Fruit fly (Drosophila melanogaster) whole organism, pupa: ENCODE results near the gene RhoGAP18B.

ENCODE experiments used
- CG10348 ChIP-seq: fragments of 200-800 bp; sonication (Bioruptor generic); IDR thresholded peaks from 2 replicates; pipeline ENCODE4 v1.3.6; 2022; ENCODE audit warnings: missing biosample characterization, missing genetic modification characterization
- CG12605 ChIP-seq: fragments of 200-800 bp; sonication (Bioruptor generic); IDR thresholded peaks from 2 replicates; pipeline ENCODE4 v1.3.6; 2022; ENCODE audit warnings: missing biosample characterization, missing genetic modification characterization
- CG13204 ChIP-seq: fragments of 200-800 bp; sonication (Bioruptor generic); optimal IDR thresholded peaks from 2 replicates; lab custom pipeline; 2018; ENCODE audit warnings: missing biosample characterization, mild to moderate bottlenecking, missing genetic modification characterization, moderate library complexity
- CG14655 ChIP-seq: fragments of 200-800 bp; sonication (Bioruptor generic); optimal IDR thresholded peaks from 3 replicates; lab custom pipeline; 2017; ENCODE audit warnings: mild to moderate bottlenecking, missing biosample characterization, missing genetic modification reagents, missing genetic modification characterization
- CG15710 ChIP-seq: fragments of 200-800 bp; sonication (Bioruptor generic); optimal IDR thresholded peaks from 2 replicates; lab custom pipeline; 2018; ENCODE audit warnings: missing biosample characterization, mild to moderate bottlenecking, missing genetic modification characterization, moderate library complexity
- CG17806 ChIP-seq: fragments of 200-800 bp; sonication (Bioruptor generic); optimal IDR thresholded peaks from 2 replicates; lab custom pipeline; 2018; ENCODE audit warnings: missing biosample characterization, mild to moderate bottlenecking, missing genetic modification characterization, moderate library complexity
- CG32121 ChIP-seq: fragments of 200-800 bp; sonication (Bioruptor generic); IDR thresholded peaks from 2 replicates; pipeline ENCODE4 v1.3.6; 2022; ENCODE audit warnings: missing biosample characterization, missing genetic modification characterization
- CG34367 ChIP-seq: fragments of 200-800 bp; sonication (Bioruptor generic); optimal IDR thresholded peaks from 2 replicates; lab custom pipeline; 2018; ENCODE audit warnings: missing biosample characterization, mild to moderate bottlenecking, missing genetic modification characterization
- CG4496 ChIP-seq: fragments of 200-800 bp; sonication (Bioruptor generic); IDR thresholded peaks from 3 replicates; pipeline ENCODE4 v1.3.6; 2022; ENCODE audit warnings: missing biosample characterization, missing genetic modification characterization
- CG8159 ChIP-seq: fragments of 200-800 bp; sonication (Bioruptor generic); optimal IDR thresholded peaks from 3 replicates; lab custom pipeline; 2018; ENCODE audit warnings: missing biosample characterization, mild to moderate bottlenecking, missing genetic modification characterization, moderate library complexity
- CG8301 ChIP-seq: fragments of 200-800 bp; sonication (Bioruptor generic); optimal IDR thresholded peaks from 2 replicates; lab custom pipeline; 2018; ENCODE audit warnings: missing biosample characterization, mild to moderate bottlenecking, missing genetic modification characterization
- CG9948 ChIP-seq: fragments of 200-800 bp; sonication (Bioruptor generic); optimal IDR thresholded peaks from 2 replicates; lab custom pipeline; 2018; ENCODE audit warnings: missing biosample characterization, mild to moderate bottlenecking, missing genetic modification characterization, moderate library complexity
- D1 ChIP-seq: fragments of 200-800 bp; sonication (Bioruptor generic); optimal IDR thresholded peaks from 2 replicates; lab custom pipeline; 2018; ENCODE audit warnings: missing biosample characterization, mild to moderate bottlenecking, missing genetic modification characterization, moderate library complexity
- EcR ChIP-seq: fragments of 200-800 bp; sonication (Bioruptor generic); optimal IDR thresholded peaks from 3 replicates; lab custom pipeline; 2019; ENCODE audit warnings: missing biosample characterization, missing genetic modification characterization, mild to moderate bottlenecking, moderate library complexity, missing genetic modification reagents
- Ets98B ChIP-seq: fragments of 200-800 bp; sonication (Bioruptor generic); IDR thresholded peaks from 2 replicates; pipeline ENCODE4 v1.3.6; 2022; ENCODE audit warnings: missing biosample characterization, missing genetic modification characterization
- Pif1A ChIP-seq: fragments of 200-800 bp; sonication (Bioruptor generic); optimal IDR thresholded peaks from 3 replicates; lab custom pipeline; 2016; ENCODE audit warnings: missing biosample characterization, missing genetic modification characterization
- Pif1B ChIP-seq: fragments of 200-800 bp; sonication (Bioruptor generic); optimal IDR thresholded peaks from 3 replicates; lab custom pipeline; 2016; ENCODE audit warnings: missing biosample characterization, missing genetic modification characterization
- Snoo ChIP-seq: fragments of 200-800 bp; sonication (Bioruptor generic); optimal IDR thresholded peaks from 3 replicates; lab custom pipeline; 2017; ENCODE audit warnings: missing biosample characterization, mild to moderate bottlenecking, missing genetic modification characterization, inconsistent platforms
- fd96Ca ChIP-seq: fragments of 200-800 bp; sonication (Bioruptor generic); IDR thresholded peaks from 3 replicates; pipeline ENCODE4 v1.3.6; 2022; ENCODE audit warnings: missing biosample characterization, missing genetic modification characterization
- gl ChIP-seq: fragments of 200-800 bp; sonication (Bioruptor generic); optimal IDR thresholded peaks from 2 replicates; lab custom pipeline; 2018; ENCODE audit warnings: missing biosample characterization, mild to moderate bottlenecking, missing genetic modification characterization
- rn ChIP-seq: fragments of 200-800 bp; sonication (Bioruptor generic); IDR thresholded peaks from 2 replicates; pipeline ENCODE4 v1.3.6; 2022; ENCODE audit warnings: missing biosample characterization, missing genetic modification characterization

RhoGAP18B gene

dm6 chrX:19183121-19183520, 16.2 kb upstream of the RhoGAP18B start, which contains the start of gene CG33253:
Gene CG33253 (plus strand): TSS chrX:19183421.
- no peak for TF ChIP-seq Snoo (tag; lab: Kevin White, UChicago)
- no peak for TF ChIP-seq CG34367 (tag; lab: Kevin White, UChicago)
- no peak for TF ChIP-seq CG10348 (GFP tag; lab: Robert Waterston, UW)
- no peak for TF ChIP-seq rn (GFP tag; lab: Robert Waterston, UW)
- TF ChIP-seq fd96Ca (GFP tag; lab: Robert Waterston, UW) = no peak
- TF ChIP-seq CG9948 (tag; lab: Kevin White, UChicago) = no peak
- no peak for TF ChIP-seq CG32121 (GFP tag; lab: Robert Waterston, UW)
- no peak for TF ChIP-seq CG15710
- TF ChIP-seq CG12605 (GFP tag; lab: Robert Waterston, UW) = no peak
- no peak for TF ChIP-seq Pif1A
- no peak for TF ChIP-seq D1 (tag; lab: Kevin White, UChicago)
- TF ChIP-seq CG8301 (tag; lab: Kevin White, UChicago) = no peak
- no peak for TF ChIP-seq CG8159 (tag; lab: Kevin White, UChicago)
- no peak for TF ChIP-seq Ets98B (GFP tag; lab: Robert Waterston, UW)
- no peak for TF ChIP-seq gl (tag; lab: Kevin White, UChicago)
- TF ChIP-seq CG13204 (GFP tag; lab: Kevin White, UChicago) = no peak
- TF ChIP-seq Pif1B (GFP tag; lab: Kevin White, UChicago) = no peak

DNA sequence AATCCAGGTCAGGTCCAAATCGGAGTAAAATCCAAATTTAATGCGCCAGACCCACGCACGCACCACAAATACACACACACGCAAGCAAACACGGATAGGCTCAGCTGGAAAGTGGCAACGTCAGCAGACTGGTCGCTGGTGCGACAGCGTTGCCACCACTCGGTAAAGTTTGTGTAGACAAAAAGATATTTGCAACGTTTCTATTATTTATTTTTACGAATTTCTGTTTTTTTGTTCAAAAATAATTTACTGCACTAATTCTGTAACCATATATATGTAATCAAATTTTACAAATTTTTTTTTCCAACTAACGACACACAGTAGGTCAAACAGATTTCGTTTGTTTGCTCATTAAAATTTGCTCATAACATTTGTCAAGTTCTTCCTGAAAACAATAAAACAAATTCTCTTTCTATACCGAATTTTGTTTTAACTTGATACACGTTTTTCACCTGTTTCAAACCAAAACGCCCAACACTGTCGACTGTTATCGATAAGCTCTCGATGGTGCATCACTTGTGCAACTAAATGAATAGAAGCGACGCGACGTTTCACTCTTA, 12.9 kb upstream of the RhoGAP18B start, which contains the start of the genes CG7556 and CG7453:
Gene CG7556 (minus strand): TSS at position 135 of the 560 bp plus-strand sequence.
Gene CG7453 (plus strand): TSS at position 478 of the 560 bp plus-strand sequence.
- no peak for TF ChIP-seq rn (GFP tag; lab: Robert Waterston, UW)
- TF ChIP-seq CG12605 (GFP tag; lab: Robert Waterston, UW) = no peak
- TF ChIP-seq Ets98B (GFP tag; lab: Robert Waterston, UW) = 0 out of 2 replicates have a peak, but pooled peaks have one; percentile 28
- TF ChIP-seq CG8159 (tag; lab: Kevin White, UChicago) = peak; percentile 74
- TF ChIP-seq CG14655 = peak; percentile 69
- TF ChIP-seq CG17806 = peak; percentile 59
- no peak for TF ChIP-seq gl (tag; lab: Kevin White, UChicago)
- TF ChIP-seq CG9948 (tag; lab: Kevin White, UChicago) = peak; percentile 59
- no peak for TF ChIP-seq Pif1B (GFP tag; lab: Kevin White, UChicago)
- peak; percentile 67 for TF ChIP-seq CG15710
- TF ChIP-seq CG10348 (GFP tag; lab: Robert Waterston, UW) = no peak
- TF ChIP-seq Pif1A = no peak
- peak; percentile 64 for TF ChIP-seq CG34367 (tag; lab: Kevin White, UChicago)
- TF ChIP-seq EcR = no peak
- peak; percentile 51 for TF ChIP-seq Snoo (tag; lab: Kevin White, UChicago)
- peak; percentile 37; the same call in 1 of the 2 replicates for TF ChIP-seq CG32121 (GFP tag; lab: Robert Waterston, UW)
- no peak for TF ChIP-seq CG13204 (GFP tag; lab: Kevin White, UChicago)
- no peak for TF ChIP-seq D1 (tag; lab: Kevin White, UChicago)
- TF ChIP-seq fd96Ca (GFP tag; lab: Robert Waterston, UW) = 0 out of 3 replicates have a peak, but pooled peaks have one; percentile 45
- TF ChIP-seq CG8301 (tag; lab: Kevin White, UChicago) = peak; percentile 48
- TF ChIP-seq CG4496 (GFP tag; lab: Robert Waterston, UW) = peak; percentile 40; the same call in 1 of the 3 replicates

- TF ChIP-seq CG32121 (GFP tag; lab: Robert Waterston, UW) (no peak), CG4496 (GFP tag; lab: Robert Waterston, UW) (peak; percentile 34; the same call in 1 of the 3 replicates), EcR (peak; percentile 95)
- TF ChIP-seq, all 21 proteins: peak for 2
Observed at dm6 chrX:19174850-19175571, 8.1 kb upstream of the RhoGAP18B start, which contains the start of gene CG33939. Gene CG33939 (minus strand): TSS chrX:19174900.

DNA sequence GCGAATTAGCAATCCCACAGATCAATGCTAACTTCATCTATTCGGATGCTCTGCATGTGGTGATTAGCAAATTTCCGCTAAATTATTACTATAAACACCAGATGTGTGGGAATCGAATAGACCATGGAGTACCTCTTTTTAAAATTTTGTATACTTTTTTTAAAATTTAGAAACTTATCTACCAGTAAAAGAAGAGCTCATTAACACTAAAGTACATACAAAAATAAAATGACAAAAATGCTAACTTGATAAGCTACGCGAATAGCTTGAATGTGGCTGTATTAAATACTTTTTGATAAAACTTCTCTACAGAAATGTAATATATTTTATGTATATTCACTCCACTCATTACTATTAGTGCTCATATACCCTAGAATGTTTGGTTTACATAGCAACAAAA, 7.2 kb upstream of the RhoGAP18B start:
- TF ChIP-seq CG15710 (no peak), rn (GFP tag; lab: Robert Waterston, UW) (no peak), CG4496 (GFP tag; lab: Robert Waterston, UW) (no peak), CG8159 (tag; lab: Kevin White, UChicago) (no peak)

DNA sequence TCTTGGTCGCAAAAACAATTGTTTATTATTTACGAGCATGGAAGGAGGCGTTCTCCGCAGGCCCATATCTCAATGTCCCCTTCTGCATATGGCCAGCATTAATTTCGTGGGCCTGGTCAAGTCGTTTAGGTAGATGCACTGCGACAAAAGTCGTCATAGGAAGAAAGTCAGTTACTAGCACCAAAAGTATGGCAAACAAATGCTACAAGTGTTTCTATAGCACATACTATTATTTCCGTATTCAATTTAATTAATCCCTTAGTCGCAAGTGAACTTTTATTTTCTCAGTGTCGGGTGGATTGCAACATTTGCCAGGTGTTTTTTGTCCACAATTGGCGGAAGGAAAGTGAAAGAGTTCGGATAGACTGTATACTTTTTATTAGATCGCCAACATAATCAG, 6.1 kb upstream of the RhoGAP18B start:
- TF ChIP-seq D1 (tag; lab: Kevin White, UChicago) (no peak), CG12605 (GFP tag; lab: Robert Waterston, UW) (peak; percentile 33; the same call in 1 of the 2 replicates), CG8301 (tag; lab: Kevin White, UChicago) (peak; percentile 38), CG9948 (tag; lab: Kevin White, UChicago) (peak; percentile 58), EcR (no peak), CG14655 (peak; percentile 70), CG8159 (tag; lab: Kevin White, UChicago) (peak; percentile 67), CG34367 (tag; lab: Kevin White, UChicago) (peak; percentile 61), Pif1B (GFP tag; lab: Kevin White, UChicago) (peak; percentile 37), CG32121 (GFP tag; lab: Robert Waterston, UW) (peak; percentile 23; the same call in 1 of the 2 replicates), CG17806 (peak; percentile 71), CG13204 (GFP tag; lab: Kevin White, UChicago) (no peak), gl (tag; lab: Kevin White, UChicago) (peak; percentile 36), CG10348 (GFP tag; lab: Robert Waterston, UW) (no peak), CG15710 (peak; percentile 50), CG4496 (GFP tag; lab: Robert Waterston, UW) (peak; percentile 66), fd96Ca (GFP tag; lab: Robert Waterston, UW) (peak; percentile 77), Ets98B (GFP tag; lab: Robert Waterston, UW) (peak; percentile 41), rn (GFP tag; lab: Robert Waterston, UW) (peak; percentile 36; the same call in 1 of the 2 replicates), Snoo (tag; lab: Kevin White, UChicago) (no peak), Pif1A (peak; percentile 51)
